Worm (Caenorhabditis elegans): Measurements from ENCODE around the gene shl-1.

Gene shl-1

DNA sequence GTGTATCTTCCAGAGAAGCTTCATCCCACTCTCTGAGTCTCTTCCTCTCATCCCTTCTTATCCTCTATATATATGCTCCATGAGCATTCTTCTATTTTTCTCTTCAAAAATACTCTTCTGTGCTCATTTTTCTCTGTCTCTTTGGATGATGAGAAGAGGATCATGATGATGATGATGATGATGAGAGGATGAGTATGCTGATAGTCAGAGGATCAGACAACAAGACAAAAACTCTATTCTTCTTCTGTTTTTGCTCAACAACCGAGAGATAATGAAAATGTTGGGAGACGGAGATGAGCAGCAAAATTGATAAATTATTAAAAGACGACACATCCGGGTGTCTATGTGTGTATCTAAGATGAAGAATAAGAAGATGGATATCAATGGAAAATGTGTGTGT is 9.5 kb upstream of the shl-1 start (continued):
- TF ChIP-seq ces-1 (GFP tag; optimal IDR thresholded peaks at IDR 0.05) (no peak), nhr-71 (tag; optimal IDR thresholded peaks at IDR 0.05) (peak; percentile 83), nhr-90 (tag; optimal IDR thresholded peaks at IDR 0.05; ENCODE audit: poor library complexity) (no peak), isw-1 (GFP tag; IDR thresholded peaks at IDR 0.05) (no peak), nhr-12 (tag; optimal IDR thresholded peaks at IDR 0.05) (no peak), nhr-28 (tag; optimal IDR thresholded peaks at IDR 0.05) (no peak), unc-86 (tag; optimal IDR thresholded peaks at IDR 0.05) (peak; percentile 89), C04F5.9 (tag; optimal IDR thresholded peaks at IDR 0.05) (no peak), vab-15 (tag; optimal IDR thresholded peaks at IDR 0.05) (no peak), fkh-8 (tag; optimal IDR thresholded peaks at IDR 0.05) (peak; percentile 33), F16B12.6 (tag; optimal IDR thresholded peaks at IDR 0.05) (no peak), lin-14 (GFP tag; optimal IDR thresholded peaks at IDR 0.05) (peak; percentile 90), lin-35 (GFP tag; optimal IDR thresholded peaks at IDR 0.05) (peak in 1 of 2 experiments; percentile 36), nhr-11 (tag; optimal IDR thresholded peaks at IDR 0.05) (peak; percentile 25), unc-30 (tag; optimal IDR thresholded peaks at IDR 0.05) (no peak), lin-13 (GFP tag; optimal IDR thresholded peaks at IDR 0.05) (no peak), ets-5 (GFP tag; IDR thresholded peaks at IDR 0.05) (no peak), efl-3 (GFP tag; optimal IDR thresholded peaks at IDR 0.05) (no peak), nhr-47 (tag; optimal IDR thresholded peaks at IDR 0.05) (peak; percentile 51), unc-130 (tag; optimal IDR thresholded peaks at IDR 0.05) (no peak), hlh-4 (tag; optimal IDR thresholded peaks at IDR 0.05) (no peak), blmp-1 (tag; optimal IDR thresholded peaks at IDR 0.05) (no peak), irx-1 (tag; optimal IDR thresholded peaks at IDR 0.05) (no peak), hlh-17 (GFP tag; optimal IDR thresholded peaks at IDR 0.05; ENCODE audit: borderline replicate concordance) (no peak), snu-23 (GFP tag; optimal IDR thresholded peaks at IDR 0.05) (peak; percentile 66), pqm-1 (tag; optimal IDR thresholded peaks at IDR 0.05) (no peak), lir-3 (tag; optimal IDR thresholded peaks at IDR 0.05; ENCODE audit: poor library complexity) (peak; percentile 60), unc-62 (GFP tag; optimal IDR thresholded peaks at IDR 0.05) (no peak), grh-1 (GFP tag; IDR thresholded peaks at IDR 0.05) (no peak), tbx-2 (tag; optimal IDR thresholded peaks at IDR 0.05) (peak; percentile 47), ama-1 (optimal IDR thresholded peaks at IDR 0.05) (no peak), Y116A8C.19 (tag; optimal IDR thresholded peaks at IDR 0.05; ENCODE audit: borderline replicate concordance) (no peak), rnt-1 (tag; optimal IDR thresholded peaks at IDR 0.05) (peak; percentile 61), zip-4 (GFP tag; optimal IDR thresholded peaks at IDR 0.05) (no peak), ceh-82 (tag; optimal IDR thresholded peaks at IDR 0.05) (no peak), mab-9 (GFP tag; IDR thresholded peaks at IDR 0.05) (no peak), mdl-1 (tag; optimal IDR thresholded peaks at IDR 0.05) (no peak), lin-15B (tag; optimal IDR thresholded peaks at IDR 0.05) (no peak), alr-1 (tag; optimal IDR thresholded peaks at IDR 0.05; ENCODE audit: borderline replicate concordance) (no peak), unc-98 (GFP tag; IDR thresholded peaks at IDR 0.05) (no peak), ceh-63 (GFP tag; optimal IDR thresholded peaks at IDR 0.05) (no peak), fkh-10 (GFP tag; optimal IDR thresholded peaks at IDR 0.05) (peak; percentile 48), sox-4 (tag; optimal IDR thresholded peaks at IDR 0.05) (no peak), egl-13 (tag; optimal IDR thresholded peaks at IDR 0.05) (no peak)

DNA sequence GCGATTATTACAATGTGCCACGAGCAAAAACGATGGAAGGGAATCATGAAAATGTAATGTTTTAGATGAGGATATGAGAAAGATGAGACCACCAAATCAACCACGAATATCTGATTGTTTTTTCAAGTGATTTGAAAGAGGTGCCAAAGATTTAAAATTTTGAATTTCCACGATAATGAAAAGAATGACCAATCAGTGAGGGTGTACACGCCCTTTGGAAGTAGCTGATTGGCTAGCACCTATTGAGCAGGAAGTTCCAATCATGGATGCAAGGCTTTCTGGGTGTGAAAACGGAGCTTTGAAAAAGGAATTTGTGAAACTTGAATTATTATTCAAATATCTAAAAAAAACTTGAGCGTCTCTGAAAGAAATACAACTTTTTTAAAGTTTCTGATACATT is 7.7 kb upstream of the shl-1 start:
- TF ChIP-seq ceh-82 (tag; optimal IDR thresholded peaks at IDR 0.05) (no peak), nhr-77 (tag; optimal IDR thresholded peaks at IDR 0.05) (no peak), fkh-10 (GFP tag; optimal IDR thresholded peaks at IDR 0.05) (no peak), egl-13 (tag; optimal IDR thresholded peaks at IDR 0.05) (no peak), hlh-4 (tag; optimal IDR thresholded peaks at IDR 0.05) (no peak), blmp-1 (tag; optimal IDR thresholded peaks at IDR 0.05) (no peak), F16B12.6 (tag; optimal IDR thresholded peaks at IDR 0.05) (no peak)

Measured in whole organism, L1 larva.